Worm (Caenorhabditis elegans): ENCODE measurements around the gene pygl-1.
A peak's percentile ranks its signal among the peaks of the same experiment; 100 is the strongest.

pygl-1 gene

ce11 chrV:3578813-3579212 is at the start of gene pygl-1:
Gene pygl-1 (plus strand): TSS chrV:3579023.
- no peak for TF ChIP-seq zip-8 (tag; optimal IDR thresholded peaks at IDR 0.05)
- peak; percentile 85 for TF ChIP-seq lsy-2 (tag; optimal IDR thresholded peaks at IDR 0.05)

- no peak for TF ChIP-seq drap-1 (GFP tag; optimal IDR thresholded peaks at IDR 0.05)
- TF ChIP-seq elt-1 (tag; optimal IDR thresholded peaks at IDR 0.05; ENCODE audit: borderline replicate concordance, insufficient read depth): no peak
- TF ChIP-seq nhr-76 (tag; optimal IDR thresholded peaks at IDR 0.05): no peak
- no peak for TF ChIP-seq nhr-28 (tag; optimal IDR thresholded peaks at IDR 0.05)
- no peak for TF ChIP-seq M03D4.4 (tag; optimal IDR thresholded peaks at IDR 0.05)
- TF ChIP-seq mep-1 (tag; optimal IDR thresholded peaks at IDR 0.05): no peak
- no peak for TF ChIP-seq mab-5 (tag; optimal IDR thresholded peaks at IDR 0.05)
- TF ChIP-seq unc-39 (tag; optimal IDR thresholded peaks at IDR 0.05): no peak
- TF ChIP-seq nhr-12 (tag; optimal IDR thresholded peaks at IDR 0.05): no peak
- TF ChIP-seq ztf-11 (tag; optimal IDR thresholded peaks at IDR 0.05): no peak
- no peak for TF ChIP-seq pha-4 (tag; optimal IDR thresholded peaks at IDR 0.05)
- TF ChIP-seq ceh-83 (GFP tag; optimal IDR thresholded peaks at IDR 0.05): no peak
- no peak for TF ChIP-seq nhr-2 (tag; optimal IDR thresholded peaks at IDR 0.05)
- no peak for TF ChIP-seq flh-1 (GFP tag; optimal IDR thresholded peaks at IDR 0.05)
- no peak for TF ChIP-seq ceh-39 (tag; optimal IDR thresholded peaks at IDR 0.05)
- no peak for TF ChIP-seq lin-13 (tag; optimal IDR thresholded peaks at IDR 0.05)
- TF ChIP-seq ceh-43 (GFP tag; optimal IDR thresholded peaks at IDR 0.05): no peak
These were observed 48.4 kb upstream of the pygl-1 start, which contains the start of gene srbc-66 for ce11 chrV:3530403-3530802. Gene srbc-66 (plus strand): TSS chrV:3530703.

- TF ChIP-seq elt-1 (tag; optimal IDR thresholded peaks at IDR 0.05; ENCODE audit: borderline replicate concordance, insufficient read depth) (no peak), mab-5 (tag; optimal IDR thresholded peaks at IDR 0.05) (no peak), mls-2 (tag; optimal IDR thresholded peaks at IDR 0.05) (no peak), zip-8 (tag; optimal IDR thresholded peaks at IDR 0.05) (no peak), M03D4.4 (tag; optimal IDR thresholded peaks at IDR 0.05) (no peak), ham-2 (GFP tag; optimal IDR thresholded peaks at IDR 0.05) (no peak), ceh-83 (GFP tag; optimal IDR thresholded peaks at IDR 0.05) (no peak), lin-13 (tag; optimal IDR thresholded peaks at IDR 0.05) (no peak), unc-120 (tag; optimal IDR thresholded peaks at IDR 0.05; ENCODE audit: poor library complexity, severe bottlenecking) (no peak), blmp-1 (tag; optimal IDR thresholded peaks at IDR 0.05) (no peak), pha-4 (tag; optimal IDR thresholded peaks at IDR 0.05) (no peak), nhr-2 (tag; optimal IDR thresholded peaks at IDR 0.05) (no peak), elt-3 (tag; optimal IDR thresholded peaks at IDR 0.05) (no peak), lin-32 (GFP tag; optimal IDR thresholded peaks at IDR 0.05) (no peak), nhr-237 (tag; optimal IDR thresholded peaks at IDR 0.05) (no peak), bed-3 (GFP tag; optimal IDR thresholded peaks at IDR 0.05) (no peak), sptf-1 (tag; optimal IDR thresholded peaks at IDR 0.05) (no peak), ceh-43 (GFP tag; optimal IDR thresholded peaks at IDR 0.05) (no peak), ztf-11 (tag; optimal IDR thresholded peaks at IDR 0.05) (no peak)
These were observed 43.6 kb upstream of the pygl-1 start, which contains the start of gene nhr-221 for ce11 chrV:3535260-3535659. Gene nhr-221 (minus strand): TSS chrV:3535360.

ce11 chrV:3538307-3538706 is 40.5 kb upstream of the pygl-1 start, which contains the start of gene nhr-93:
Gene nhr-93 (minus strand): TSS chrV:3538407.
- TF ChIP-seq tbx-8 (GFP tag; optimal IDR thresholded peaks at IDR 0.05) (no peak), ceh-43 (GFP tag; optimal IDR thresholded peaks at IDR 0.05) (no peak), ceh-83 (GFP tag; optimal IDR thresholded peaks at IDR 0.05) (no peak), elt-1 (tag; optimal IDR thresholded peaks at IDR 0.05; ENCODE audit: borderline replicate concordance, insufficient read depth) (no peak)

- no peak for TF ChIP-seq elt-1 (tag; optimal IDR thresholded peaks at IDR 0.05; ENCODE audit: borderline replicate concordance, insufficient read depth)
- TF ChIP-seq pha-4 (tag; optimal IDR thresholded peaks at IDR 0.05): no peak
- TF ChIP-seq lsy-2 (tag; optimal IDR thresholded peaks at IDR 0.05): no peak
- TF ChIP-seq blmp-1 (tag; optimal IDR thresholded peaks at IDR 0.05): no peak
- no peak for TF ChIP-seq ceh-39 (tag; optimal IDR thresholded peaks at IDR 0.05)
- no peak for TF ChIP-seq unc-62 (GFP tag; optimal IDR thresholded peaks at IDR 0.05)
These were observed 37.7 kb upstream of the pygl-1 start, which contains the start of gene srbc-67 for ce11 chrV:3541117-3541516. Gene srbc-67 (minus strand): TSS chrV:3541217.

- no peak for TF ChIP-seq flh-1 (GFP tag; optimal IDR thresholded peaks at IDR 0.05)
- no peak for TF ChIP-seq elt-3 (tag; optimal IDR thresholded peaks at IDR 0.05)
- TF ChIP-seq M03D4.4 (tag; optimal IDR thresholded peaks at IDR 0.05): no peak
- TF ChIP-seq cnd-1 (tag; optimal IDR thresholded peaks at IDR 0.05): no peak
- TF ChIP-seq mep-1 (tag; optimal IDR thresholded peaks at IDR 0.05): no peak
- TF ChIP-seq nhr-76 (tag; optimal IDR thresholded peaks at IDR 0.05): no peak
- TF ChIP-seq tbx-8 (GFP tag; optimal IDR thresholded peaks at IDR 0.05): no peak
- no peak for TF ChIP-seq snpc-4 (tag; optimal IDR thresholded peaks at IDR 0.05)
- TF ChIP-seq bed-3 (GFP tag; optimal IDR thresholded peaks at IDR 0.05): no peak
- no peak for TF ChIP-seq hlh-1 (tag; optimal IDR thresholded peaks at IDR 0.05)
These were observed 35.5 kb upstream of the pygl-1 start, which contains the start of gene nhr-222 for ce11 chrV:3543344-3543743. Gene nhr-222 (minus strand): TSS chrV:3543444.
